Worm (Caenorhabditis elegans) whole organism, L1 larva: ENCODE results near the gene ldh-1.

ENCODE experiments used
- ces-1 ChIP-seq: fragments of 150-350 bp; optimal IDR thresholded peaks from 2 replicates; lab custom pipeline; 2014; ENCODE audit warnings: missing biosample characterization, missing genetic modification reagents, missing genetic modification characterization
- egl-27 ChIP-seq, 2 experiments: fragments of 150-350 bp in 1 of 2; sonication (generic microtip); optimal IDR thresholded peaks; 3 replicates each; lab custom pipeline; 2017 to 2018; ENCODE audit warnings: missing biosample characterization in 2 of 2, missing genetic modification characterization in 2 of 2, missing genetic modification reagents in 2 of 2
- elt-3 ChIP-seq, 6 experiments: fragments of 150-350 bp in 1 of 6; sonication (generic microtip); optimal IDR thresholded peaks; 2 replicates each; lab custom pipeline; 2017 to 2018; ENCODE audit warnings: missing biosample characterization in 6 of 6, missing genetic modification characterization in 6 of 6, inconsistent platforms in 1 of 6
- ets-5 ChIP-seq: fragments of 200-800 bp; sonication (Bioruptor generic); IDR thresholded peaks from 2 replicates; pipeline ENCODE4 v1.3.6; 2022; ENCODE audit warnings: missing genetic modification characterization, missing compliant biosample characterization
- lin-13 ChIP-seq: fragments of 150-350 bp; optimal IDR thresholded peaks from 2 replicates; lab custom pipeline; 2014; ENCODE audit warnings: missing biosample characterization, missing genetic modification reagents, missing genetic modification characterization
- nhr-28 ChIP-seq: fragments of 150-350 bp; optimal IDR thresholded peaks from 2 replicates; lab custom pipeline; 2014; ENCODE audit warnings: missing biosample characterization, missing genetic modification characterization
- pag-3 ChIP-seq: sonication (generic microtip); optimal IDR thresholded peaks from 2 replicates; lab custom pipeline; 2017; ENCODE audit warnings: missing genetic modification characterization, mild to moderate bottlenecking, missing compliant biosample characterization, antibody characterized with exemption, borderline replicate concordance; ENCODE audit not compliant: insufficient read depth
- snpc-4 ChIP-seq: fragments of 150-350 bp; optimal IDR thresholded peaks from 2 replicates; lab custom pipeline; 2014; ENCODE audit warnings: missing biosample characterization, missing genetic modification characterization
- sox-4 ChIP-seq: sonication (generic microtip); optimal IDR thresholded peaks from 2 replicates; lab custom pipeline; 2016; ENCODE audit warnings: missing genetic modification characterization, missing compliant biosample characterization
- unc-62 ChIP-seq: fragments of 150-350 bp; optimal IDR thresholded peaks from 2 replicates; lab custom pipeline; 2014; ENCODE audit warnings: missing biosample characterization, missing genetic modification reagents, missing genetic modification characterization
- zag-1 ChIP-seq: fragments of 150-350 bp; optimal IDR thresholded peaks from 2 replicates; lab custom pipeline; 2014; ENCODE audit warnings: missing biosample characterization, missing genetic modification characterization

- no peak for TF ChIP-seq lin-13 (GFP tag; lab: Kevin White, UChicago)
- no peak for TF ChIP-seq elt-3 (tag; optimal IDR thresholded peaks at IDR 0.05; lab: Kevin White, UChicago)
- no peak for TF ChIP-seq sox-4 (tag; lab: Kevin White, UChicago)
- TF ChIP-seq pag-3 (tag; lab: Kevin White, UChicago) = no peak
- TF ChIP-seq nhr-28 (tag; lab: Kevin White, UChicago) = no peak
- TF ChIP-seq snpc-4 = no peak
- TF ChIP-seq ets-5 (GFP tag; lab: Robert Waterston, UW) = no peak
- TF ChIP-seq zag-1 (tag; lab: Kevin White, UChicago) = no peak
- no peak for TF ChIP-seq unc-62
- no peak for TF ChIP-seq egl-27 (tag; optimal IDR thresholded peaks at IDR 0.05; lab: Kevin White, UChicago)
- no peak for TF ChIP-seq ces-1 (GFP tag; lab: Kevin White, UChicago)
Observed at ce11 chrII:11688643-11689042, 35.4 kb upstream of the ldh-1 start, which contains the start of gene kel-1.
